Worm (Caenorhabditis elegans) whole organism, L2 larva: Measurements from ENCODE around the gene Y4C6A.3.
"Not testable (repeated sequence)": the region's sequence is repeated elsewhere in the genome, so short reads cannot be mapped to it uniquely, and the experiment has no call there.

Source experiments
- ZK546.5 ChIP-seq: sonication (generic microtip); optimal IDR thresholded peaks from 2 replicates; lab custom pipeline; 2017; ENCODE audit warnings: missing biosample characterization, missing genetic modification characterization
- alr-1 ChIP-seq: fragments of 150-350 bp; optimal IDR thresholded peaks from 2 replicates; lab custom pipeline; 2014; ENCODE audit warnings: missing biosample characterization, missing genetic modification characterization
- lin-39 ChIP-seq: fragments of 150-350 bp; optimal IDR thresholded peaks from 2 replicates; lab custom pipeline; 2014; ENCODE audit warnings: missing biosample characterization, missing genetic modification reagents, missing genetic modification characterization
- lsy-2 ChIP-seq, 2 experiments: fragments of 150-350 bp in 1 of 2; sonication (generic microtip) in 1 of 2; optimal IDR thresholded peaks; 2 replicates each; lab custom pipeline; 2014 to 2017; ENCODE audit warnings: missing biosample characterization in 2 of 2, missing genetic modification characterization in 2 of 2
- mab-5 ChIP-seq: fragments of 150-350 bp; optimal IDR thresholded peaks from 2 replicates; lab custom pipeline; 2014; ENCODE audit warnings: missing biosample characterization, missing genetic modification characterization
- nhr-12 ChIP-seq: fragments of 150-350 bp; optimal IDR thresholded peaks from 2 replicates; lab custom pipeline; 2014; ENCODE audit warnings: missing biosample characterization, missing genetic modification characterization
- nhr-21 ChIP-seq: fragments of 150-350 bp; optimal IDR thresholded peaks from 2 replicates; lab custom pipeline; 2014; ENCODE audit warnings: missing biosample characterization, missing genetic modification characterization
- snpc-4 ChIP-seq: fragments of 150-350 bp; optimal IDR thresholded peaks from 2 replicates; lab custom pipeline; 2014; ENCODE audit warnings: missing biosample characterization, missing genetic modification characterization
- unc-39 ChIP-seq: fragments of 150-350 bp; optimal IDR thresholded peaks from 2 replicates; lab custom pipeline; 2014; ENCODE audit warnings: missing biosample characterization, missing genetic modification characterization
- zag-1 ChIP-seq: fragments of 150-350 bp; optimal IDR thresholded peaks from 2 replicates; lab custom pipeline; 2014; ENCODE audit warnings: missing biosample characterization, missing genetic modification characterization

DNA sequence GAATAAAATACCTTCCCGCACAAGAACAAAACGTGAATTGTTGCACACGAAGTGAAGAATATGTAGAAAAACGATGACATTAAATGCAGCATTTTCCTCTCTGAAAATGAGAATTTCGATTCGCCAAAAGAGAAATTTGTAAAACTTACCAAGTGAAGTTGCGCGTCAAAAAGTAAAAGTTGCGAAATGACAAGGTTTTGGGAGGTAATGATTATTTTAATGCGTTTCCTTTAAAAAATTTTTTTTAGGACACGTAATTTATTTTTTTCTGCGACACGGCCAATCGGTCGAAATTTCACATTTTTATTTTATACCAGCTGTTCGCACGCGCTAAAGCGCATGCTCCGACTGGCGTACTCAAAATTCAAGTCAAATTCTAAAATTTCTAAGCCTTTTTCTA is at the start of gene Y4C6A.3:
- TF ChIP-seq unc-39 (tag; lab: Kevin White, UChicago); lin-39 (tag; lab: Kevin White, UChicago); lsy-2 (tag; optimal IDR thresholded peaks at IDR 0.05; lab: Kevin White, UChicago); mab-5; snpc-4 (tag; lab: Kevin White, UChicago); zag-1 (tag; lab: Kevin White, UChicago); ZK546.5 (tag; lab: Kevin White, UChicago); nhr-21 (tag; lab: Kevin White, UChicago); nhr-12 (tag; lab: Kevin White, UChicago); alr-1 (tag; lab: Kevin White, UChicago): not testable (repeated sequence)
